Worm (Caenorhabditis elegans) whole organism, L2 larva: Measurements from ENCODE around the gene T11G6.3.

Experiments
- ama-1 ChIP-seq: fragments of 150-350 bp; optimal IDR thresholded peaks from 2 replicates; lab custom pipeline; 2018; ENCODE audit warnings: inconsistent platforms
- crh-2 ChIP-seq: sonication (generic microtip); optimal IDR thresholded peaks from 2 replicates; lab custom pipeline; 2017; ENCODE audit warnings: missing biosample characterization, missing genetic modification characterization
- dmd-4 ChIP-seq: sonication (generic microtip); optimal IDR thresholded peaks from 2 replicates; lab custom pipeline; 2017; ENCODE audit warnings: missing biosample characterization, missing genetic modification characterization
- fos-1 ChIP-seq: fragments of 150-350 bp; optimal IDR thresholded peaks from 2 replicates; lab custom pipeline; 2014; ENCODE audit warnings: missing biosample characterization, missing genetic modification characterization
- lin-11 ChIP-seq: fragments of 150-350 bp; sonication (generic microtip); optimal IDR thresholded peaks from 2 replicates; lab custom pipeline; 2014; ENCODE audit warnings: missing biosample characterization, missing genetic modification characterization, inconsistent platforms, mixed read lengths
- lin-13 ChIP-seq: fragments of 150-350 bp; optimal IDR thresholded peaks from 2 replicates; lab custom pipeline; 2014; ENCODE audit warnings: missing biosample characterization, missing genetic modification reagents, missing genetic modification characterization
- mab-5 ChIP-seq: fragments of 150-350 bp; optimal IDR thresholded peaks from 2 replicates; lab custom pipeline; 2014; ENCODE audit warnings: missing biosample characterization, missing genetic modification characterization
- nhr-77 ChIP-seq: fragments of 150-350 bp; optimal IDR thresholded peaks from 2 replicates; lab custom pipeline; 2014; ENCODE audit warnings: missing biosample characterization, missing genetic modification characterization
- peb-1 ChIP-seq: fragments of 150-350 bp; optimal IDR thresholded peaks from 2 replicates; lab custom pipeline; 2014; ENCODE audit warnings: missing biosample characterization, missing genetic modification characterization
- snpc-4 ChIP-seq: fragments of 150-350 bp; optimal IDR thresholded peaks from 2 replicates; lab custom pipeline; 2014; ENCODE audit warnings: missing biosample characterization, missing genetic modification characterization
- unc-55 ChIP-seq: fragments of 150-350 bp; sonication (generic microtip); optimal IDR thresholded peaks from 3 replicates; lab custom pipeline; 2014; ENCODE audit warnings: missing biosample characterization, missing genetic modification reagents, missing genetic modification characterization
- unc-62 ChIP-seq: fragments of 150-350 bp; optimal IDR thresholded peaks from 2 replicates; lab custom pipeline; 2014; ENCODE audit warnings: missing biosample characterization, missing genetic modification reagents, missing genetic modification characterization
- ztf-11 ChIP-seq: sonication (generic microtip); optimal IDR thresholded peaks from 2 replicates; lab custom pipeline; 2017; ENCODE audit warnings: missing biosample characterization, missing genetic modification characterization

DNA sequence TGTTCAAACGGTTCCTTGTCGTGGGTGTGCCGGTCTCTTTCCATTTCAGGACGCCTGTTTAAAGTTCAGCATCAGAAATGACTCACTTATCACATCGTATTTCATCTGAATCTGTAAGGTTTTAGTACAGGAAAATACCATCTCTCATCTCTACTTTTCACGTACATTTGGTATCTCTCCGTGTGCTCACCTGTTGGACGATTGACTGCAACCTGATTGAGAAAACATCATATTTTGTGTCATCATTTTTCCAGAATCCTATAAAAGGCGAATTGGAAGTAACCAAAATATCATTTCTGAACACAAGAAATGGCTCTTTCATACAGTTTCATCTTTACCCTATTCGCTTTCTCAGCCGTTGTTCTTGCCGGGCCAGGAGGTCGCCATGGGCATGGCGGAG lies 45.0 kb upstream of the T11G6.3 start, which contains the start of gene srlf-30:
- no peak for TF ChIP-seq fos-1
- no peak for TF ChIP-seq nhr-77 (tag; lab: Kevin White, UChicago)
- no peak for TF ChIP-seq ama-1 (lab: Kevin White, UChicago)
- no peak for TF ChIP-seq ztf-11 (tag; lab: Kevin White, UChicago)
- no peak for TF ChIP-seq unc-55 (GFP tag; lab: Kevin White, UChicago)
- no peak for TF ChIP-seq dmd-4 (tag; lab: Kevin White, UChicago)
- TF ChIP-seq mab-5 (tag; lab: Kevin White, UChicago): no peak
- TF ChIP-seq snpc-4 (tag; lab: Kevin White, UChicago): no peak
- no peak for TF ChIP-seq lin-11
- TF ChIP-seq lin-13: no peak
- TF ChIP-seq unc-62: no peak
- no peak for TF ChIP-seq peb-1 (tag; lab: Kevin White, UChicago)
- TF ChIP-seq crh-2 (tag; lab: Kevin White, UChicago): no peak
